Worm (Caenorhabditis elegans): Measurements from ENCODE around the gene ZK507.1.

Gene ZK507.1

ce11 chrIII:9125789-9126304, 24.7 kb upstream of the ZK507.1 start, which contains the start of gene sec-16A.1:
Gene sec-16A.1, plus strand, starts transcription at chrIII:9125839.
- TF ChIP-seq scrt-1 (GFP tag; IDR thresholded peaks at IDR 0.05) (no peak), ceh-36 (tag; optimal IDR thresholded peaks at IDR 0.05) (no peak), ets-7 (tag; optimal IDR thresholded peaks at IDR 0.05) (no peak), pes-1 (GFP tag; IDR thresholded peaks at IDR 0.05) (no peak), tbx-37 (GFP tag; conservative IDR thresholded peaks at IDR 0.05) (no peak), F13C5.2 (tag; optimal IDR thresholded peaks at IDR 0.05) (no peak), hmbx-1 (tag; optimal IDR thresholded peaks at IDR 0.05) (no peak), tra-4 (tag; optimal IDR thresholded peaks at IDR 0.05) (no peak), aly-1 (tag; optimal IDR thresholded peaks at IDR 0.05) (no peak), ama-1 (optimal IDR thresholded peaks at IDR 0.05) (no peak), flt-1 (GFP tag; IDR thresholded peaks at IDR 0.05) (no peak), hnd-1 (tag; optimal IDR thresholded peaks at IDR 0.05) (no peak)

- no peak for TF ChIP-seq B0310.2 (tag; optimal IDR thresholded peaks at IDR 0.05)
- no peak for TF ChIP-seq hnd-1 (tag; optimal IDR thresholded peaks at IDR 0.05)
- TF ChIP-seq hmbx-1 (tag; optimal IDR thresholded peaks at IDR 0.05) = no peak
- no peak for TF ChIP-seq scrt-1 (GFP tag; IDR thresholded peaks at IDR 0.05)
- no peak for TF ChIP-seq ceh-13 (GFP tag; optimal IDR thresholded peaks at IDR 0.05)
- TF ChIP-seq sea-1 (GFP tag; conservative IDR thresholded peaks at IDR 0.05) = no peak
- TF ChIP-seq tbx-11 (GFP tag; IDR thresholded peaks at IDR 0.05) = no peak
- no peak for TF ChIP-seq F13C5.2 (tag; optimal IDR thresholded peaks at IDR 0.05)
- TF ChIP-seq hmg-4 (GFP tag; optimal IDR thresholded peaks at IDR 0.05) = no peak
- no peak for TF ChIP-seq ceh-36 (tag; optimal IDR thresholded peaks at IDR 0.05)
Measured at ce11 chrIII:9118921-9119606, 18.0 kb upstream of the ZK507.1 start, which contains the start of gene ced-11. Gene ced-11, plus strand, starts transcription at chrIII:9119556.

ce11 chrIII:9118314-9118850, 17.3 kb upstream of the ZK507.1 start, which contains the start of gene grl-11:
Gene grl-11, minus strand, starts transcription at chrIII:9118364.
- TF ChIP-seq ama-1 (optimal IDR thresholded peaks at IDR 0.05) (no peak), flt-1 (GFP tag; IDR thresholded peaks at IDR 0.05) (no peak), tra-4 (tag; optimal IDR thresholded peaks at IDR 0.05) (no peak), hnd-1 (tag; optimal IDR thresholded peaks at IDR 0.05) (no peak), ceh-36 (tag; optimal IDR thresholded peaks at IDR 0.05) (no peak), aly-1 (tag; optimal IDR thresholded peaks at IDR 0.05) (no peak), ceh-13 (GFP tag; optimal IDR thresholded peaks at IDR 0.05) (no peak), tbx-37 (GFP tag; conservative IDR thresholded peaks at IDR 0.05) (no peak)

- no peak for TF ChIP-seq tbx-37 (GFP tag; conservative IDR thresholded peaks at IDR 0.05)
Measured at ce11 chrIII:9115745-9116144, 14.6 kb upstream of the ZK507.1 start.

- TF ChIP-seq hmg-4 (GFP tag; optimal IDR thresholded peaks at IDR 0.05) (peak; percentile 23), ceh-36 (tag; optimal IDR thresholded peaks at IDR 0.05) (no peak), B0310.2 (tag; optimal IDR thresholded peaks at IDR 0.05) (no peak), hmbx-1 (tag; optimal IDR thresholded peaks at IDR 0.05) (no peak)
Measured at ce11 chrIII:9114649-9115048, 13.5 kb upstream of the ZK507.1 start, which contains the start of gene ZK512.1. Gene ZK512.1, plus strand, starts transcription at chrIII:9114949.

- no peak for TF ChIP-seq sea-1 (GFP tag; conservative IDR thresholded peaks at IDR 0.05)
- no peak for TF ChIP-seq F13C5.2 (tag; optimal IDR thresholded peaks at IDR 0.05)
- no peak for TF ChIP-seq scrt-1 (GFP tag; IDR thresholded peaks at IDR 0.05)
- TF ChIP-seq aly-1 (tag; optimal IDR thresholded peaks at IDR 0.05) = no peak
- TF ChIP-seq flt-1 (GFP tag; IDR thresholded peaks at IDR 0.05) = no peak
- TF ChIP-seq hmbx-1 (tag; optimal IDR thresholded peaks at IDR 0.05) = no peak
- TF ChIP-seq B0310.2 (tag; optimal IDR thresholded peaks at IDR 0.05) = no peak
- no peak for TF ChIP-seq ets-7 (tag; optimal IDR thresholded peaks at IDR 0.05)
- no peak for TF ChIP-seq tbx-11 (GFP tag; IDR thresholded peaks at IDR 0.05)
- no peak for TF ChIP-seq hmg-4 (GFP tag; optimal IDR thresholded peaks at IDR 0.05)
- no peak for TF ChIP-seq ceh-13 (GFP tag; optimal IDR thresholded peaks at IDR 0.05)
- TF ChIP-seq pes-1 (GFP tag; IDR thresholded peaks at IDR 0.05) = no peak
- TF ChIP-seq ceh-36 (tag; optimal IDR thresholded peaks at IDR 0.05) = no peak
- no peak for TF ChIP-seq hnd-1 (tag; optimal IDR thresholded peaks at IDR 0.05)
- TF ChIP-seq tbx-37 (GFP tag; conservative IDR thresholded peaks at IDR 0.05) = no peak
- no peak for TF ChIP-seq ama-1 (optimal IDR thresholded peaks at IDR 0.05)
- no peak for TF ChIP-seq tra-4 (tag; optimal IDR thresholded peaks at IDR 0.05)
Measured at ce11 chrIII:9114076-9114475, 13.0 kb upstream of the ZK507.1 start.

ce11 chrIII:9112479-9112878, 11.4 kb upstream of the ZK507.1 start:
- TF ChIP-seq tbx-11 (GFP tag; IDR thresholded peaks at IDR 0.05) = no peak
- TF ChIP-seq hnd-1 (tag; optimal IDR thresholded peaks at IDR 0.05) = no peak
- TF ChIP-seq F13C5.2 (tag; optimal IDR thresholded peaks at IDR 0.05) = peak; percentile 67
- TF ChIP-seq aly-1 (tag; optimal IDR thresholded peaks at IDR 0.05) = peak; percentile 19
- TF ChIP-seq hmg-4 (GFP tag; optimal IDR thresholded peaks at IDR 0.05) = peak; percentile 80
- no peak for TF ChIP-seq ceh-36 (tag; optimal IDR thresholded peaks at IDR 0.05)

- TF ChIP-seq tbx-37 (GFP tag; conservative IDR thresholded peaks at IDR 0.05) = 0 out of 2 replicates have a peak, but pooled peaks have one; percentile 35
- TF ChIP-seq flt-1 (GFP tag; IDR thresholded peaks at IDR 0.05) = peak; percentile 53
- peak; percentile 77 for TF ChIP-seq pes-1 (GFP tag; IDR thresholded peaks at IDR 0.05)
- peak; percentile 69; the same call in 1 of the 2 replicates for TF ChIP-seq scrt-1 (GFP tag; IDR thresholded peaks at IDR 0.05)
Measured at ce11 chrIII:9110914-9111313, 9.8 kb upstream of the ZK507.1 start.

All from whole organism, early embryonic.